Worm (Caenorhabditis elegans): Measurements from ENCODE around the gene T03F7.6.
A peak's percentile ranks its signal among the peaks of the same experiment; 100 is the strongest.

T03F7.6 gene

DNA sequence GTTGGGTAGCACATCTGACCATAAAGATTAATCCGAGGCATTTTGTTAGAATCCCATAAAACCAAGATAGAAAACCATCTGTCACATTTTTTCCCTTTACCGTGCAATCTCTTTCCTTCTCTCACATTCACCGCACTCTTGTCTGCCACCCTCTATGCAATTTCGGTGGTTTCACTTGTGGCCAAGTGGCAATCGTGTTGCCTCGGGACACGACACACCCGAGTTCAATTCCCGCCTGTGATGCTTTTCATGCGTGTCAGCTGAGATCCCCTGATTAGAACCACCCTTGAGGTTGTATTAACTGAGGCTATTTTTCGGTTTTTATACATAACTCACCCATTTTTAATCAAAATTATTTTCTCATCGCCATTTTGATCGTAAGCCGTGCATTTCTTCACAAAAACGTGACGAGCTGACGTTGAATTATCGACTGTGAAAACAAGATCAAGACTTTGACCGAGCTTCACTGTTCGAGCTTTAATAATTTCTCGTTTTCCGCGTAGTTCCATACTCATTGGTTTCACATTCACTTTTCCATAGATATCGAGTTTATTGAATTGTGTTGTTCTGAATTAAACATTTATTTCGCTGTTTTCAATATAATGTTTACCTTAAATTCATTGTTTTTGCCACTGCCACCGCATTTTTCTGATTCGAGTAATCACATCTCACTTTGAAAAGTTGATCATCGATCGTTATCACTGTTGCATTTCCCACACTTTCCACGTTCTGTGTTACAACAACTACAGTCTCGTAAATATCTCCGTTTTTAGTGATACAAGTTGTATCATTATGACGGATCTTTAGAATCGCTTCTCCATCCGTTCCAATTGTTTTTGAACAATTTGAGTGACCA, 19.8 kb downstream of the T03F7.6 start (continued):
- peak; percentile 74 for TF ChIP-seq mab-5 (tag; optimal IDR thresholded peaks at IDR 0.05)
- peak; percentile 81 for TF ChIP-seq nhr-76 (tag; optimal IDR thresholded peaks at IDR 0.05)
- TF ChIP-seq ztf-11 (tag; optimal IDR thresholded peaks at IDR 0.05) = peak; percentile 98

DNA sequence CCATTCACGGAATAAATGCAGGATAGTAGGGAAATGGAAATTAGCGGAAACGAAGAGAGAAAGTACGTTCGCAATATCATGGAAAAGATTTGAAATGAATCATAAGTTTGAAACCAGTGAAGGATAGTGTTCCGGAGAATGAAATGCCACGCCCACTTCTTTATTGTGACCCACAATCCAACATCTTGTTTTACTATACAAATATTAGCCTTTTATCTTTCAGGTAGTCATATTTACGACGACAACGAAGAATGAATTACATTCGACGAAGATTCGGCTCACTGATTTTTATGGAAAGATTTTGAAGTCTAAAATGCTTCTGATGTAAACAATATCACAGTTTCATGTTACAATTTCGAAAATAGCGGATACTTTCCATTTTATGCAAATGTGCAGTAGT, 22.3 kb downstream of the T03F7.6 start, which contains the start of gene cutl-18:
TSS of gene cutl-18 (minus strand) at position 101 of the 400 bp plus-strand sequence.
- TF ChIP-seq mab-5 (tag; optimal IDR thresholded peaks at IDR 0.05) (no peak), cnd-1 (tag; optimal IDR thresholded peaks at IDR 0.05) (no peak), nhr-76 (tag; optimal IDR thresholded peaks at IDR 0.05) (no peak), nhr-2 (tag; optimal IDR thresholded peaks at IDR 0.05) (no peak), ces-1 (GFP tag; optimal IDR thresholded peaks at IDR 0.05) (no peak), unc-120 (tag; optimal IDR thresholded peaks at IDR 0.05; ENCODE audit: poor library complexity, severe bottlenecking) (no peak)

DNA sequence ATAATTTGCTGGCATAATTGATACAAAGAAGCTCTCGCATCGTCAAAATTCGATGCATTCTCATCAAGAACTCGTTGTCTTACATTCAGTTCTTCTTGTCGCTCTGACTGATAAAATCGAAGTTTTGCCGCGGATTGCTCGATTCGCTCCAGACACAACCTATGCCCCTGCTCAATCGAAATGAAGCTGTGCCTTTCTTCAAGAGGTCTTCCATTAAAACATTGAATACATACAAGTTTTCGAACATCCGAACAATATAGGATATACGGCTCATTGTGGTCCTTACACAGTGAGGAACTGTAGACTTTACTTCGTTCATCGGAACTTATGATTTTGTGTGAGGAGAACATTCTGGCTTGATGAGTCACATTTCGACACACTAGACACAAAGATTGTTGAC, 26.4 kb downstream of the T03F7.6 start:
- no peak for TF ChIP-seq sptf-1 (tag; optimal IDR thresholded peaks at IDR 0.05)
- no peak for TF ChIP-seq elt-3 (tag; optimal IDR thresholded peaks at IDR 0.05)
- TF ChIP-seq ceh-39 (tag; optimal IDR thresholded peaks at IDR 0.05) = no peak
- TF ChIP-seq lin-32 (GFP tag; optimal IDR thresholded peaks at IDR 0.05) = no peak
- no peak for TF ChIP-seq zip-8 (tag; optimal IDR thresholded peaks at IDR 0.05)
- no peak for TF ChIP-seq nhr-76 (tag; optimal IDR thresholded peaks at IDR 0.05)
- TF ChIP-seq ham-2 (GFP tag; optimal IDR thresholded peaks at IDR 0.05) = no peak
- TF ChIP-seq nhr-28 (tag; optimal IDR thresholded peaks at IDR 0.05) = no peak
- TF ChIP-seq unc-62 (GFP tag; optimal IDR thresholded peaks at IDR 0.05) = no peak
- no peak for TF ChIP-seq ceh-43 (GFP tag; optimal IDR thresholded peaks at IDR 0.05)
- no peak for TF ChIP-seq mab-5 (tag; optimal IDR thresholded peaks at IDR 0.05)
- no peak for TF ChIP-seq lin-13 (tag; optimal IDR thresholded peaks at IDR 0.05)
- TF ChIP-seq sem-2 (GFP tag; optimal IDR thresholded peaks at IDR 0.05) = no peak
- TF ChIP-seq flh-1 (GFP tag; optimal IDR thresholded peaks at IDR 0.05) = no peak
- TF ChIP-seq mls-2 (tag; optimal IDR thresholded peaks at IDR 0.05) = no peak
- no peak for TF ChIP-seq drap-1 (GFP tag; optimal IDR thresholded peaks at IDR 0.05)

DNA sequence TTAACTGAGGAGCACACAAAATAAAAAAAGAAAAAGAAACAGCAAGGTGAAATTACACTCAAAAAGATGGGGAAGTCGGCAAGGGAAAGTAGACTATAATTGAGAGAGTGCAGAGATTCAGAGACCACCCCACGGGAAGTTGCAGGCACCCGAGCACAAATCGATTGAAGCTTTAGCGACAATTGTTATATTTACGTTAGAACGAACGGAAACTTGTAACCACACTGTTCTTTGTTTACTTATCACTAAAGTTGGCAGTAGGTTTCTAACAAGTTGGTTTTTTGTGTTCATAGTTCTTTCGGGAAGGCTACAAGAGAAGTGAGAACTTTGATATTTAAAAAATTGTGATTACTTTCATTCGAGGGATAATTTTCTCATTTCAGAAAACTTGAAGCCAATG, 27.2 kb downstream of the T03F7.6 start, which contains the start of gene F47G9.4:
TSS of gene F47G9.4 (minus strand) at position 98 of the 400 bp plus-strand sequence.
- TF ChIP-seq hlh-1 (tag; optimal IDR thresholded peaks at IDR 0.05) (peak; percentile 48), sem-2 (GFP tag; optimal IDR thresholded peaks at IDR 0.05) (no peak), pha-4 (tag; optimal IDR thresholded peaks at IDR 0.05) (peak; percentile 40), ham-2 (GFP tag; optimal IDR thresholded peaks at IDR 0.05) (no peak), blmp-1 (tag; optimal IDR thresholded peaks at IDR 0.05) (no peak), elt-1 (tag; optimal IDR thresholded peaks at IDR 0.05; ENCODE audit: borderline replicate concordance, insufficient read depth) (no peak), ceh-83 (GFP tag; optimal IDR thresholded peaks at IDR 0.05) (no peak), ztf-11 (tag; optimal IDR thresholded peaks at IDR 0.05) (no peak), tbx-8 (GFP tag; optimal IDR thresholded peaks at IDR 0.05) (no peak), lin-13 (tag; optimal IDR thresholded peaks at IDR 0.05) (no peak), nhr-2 (tag; optimal IDR thresholded peaks at IDR 0.05) (no peak), cnd-1 (tag; optimal IDR thresholded peaks at IDR 0.05) (no peak), mls-2 (tag; optimal IDR thresholded peaks at IDR 0.05) (no peak), elt-3 (tag; optimal IDR thresholded peaks at IDR 0.05) (no peak), lsy-2 (tag; optimal IDR thresholded peaks at IDR 0.05) (no peak), unc-120 (tag; optimal IDR thresholded peaks at IDR 0.05; ENCODE audit: poor library complexity, severe bottlenecking) (peak; percentile 19), M03D4.4 (tag; optimal IDR thresholded peaks at IDR 0.05) (no peak), ceh-39 (tag; optimal IDR thresholded peaks at IDR 0.05) (no peak), unc-39 (tag; optimal IDR thresholded peaks at IDR 0.05) (no peak), bed-3 (GFP tag; optimal IDR thresholded peaks at IDR 0.05) (no peak), ceh-43 (GFP tag; optimal IDR thresholded peaks at IDR 0.05) (no peak), sptf-1 (tag; optimal IDR thresholded peaks at IDR 0.05) (no peak), mab-5 (tag; optimal IDR thresholded peaks at IDR 0.05) (no peak)
